Fruit fly (Drosophila melanogaster): ENCODE results near the gene fbp.
A peak's percentile ranks its signal among the peaks of the same experiment; 100 is the strongest.

Gene fbp

DNA sequence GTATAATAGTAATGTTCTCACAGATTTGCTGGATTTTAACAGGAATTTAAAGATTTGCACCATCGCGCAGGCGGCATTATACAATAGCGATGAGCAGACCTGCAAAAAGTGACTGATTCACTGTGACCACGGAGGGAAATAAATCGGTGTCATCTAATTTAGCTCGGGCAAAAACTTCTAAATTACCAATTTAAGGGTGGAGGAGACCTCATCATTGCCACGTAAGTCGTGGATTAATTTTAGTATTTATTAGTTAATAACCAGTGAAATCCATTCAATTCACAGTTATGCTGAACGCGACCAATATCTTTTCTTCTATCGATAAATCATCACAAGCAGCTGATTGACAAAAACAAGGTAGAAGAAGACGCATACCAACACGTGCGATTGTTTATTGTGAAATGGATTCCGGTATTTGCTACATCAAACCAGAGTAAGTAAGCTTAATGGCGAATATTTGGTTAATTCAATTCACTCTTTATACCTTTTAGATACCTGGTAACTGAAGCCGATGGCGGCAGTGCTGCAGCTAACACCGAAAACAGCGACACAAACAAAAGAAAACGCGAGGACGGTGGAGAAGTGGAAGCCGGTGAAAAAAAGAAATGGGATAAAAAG lies 5.3 kb downstream of the fbp start, which contains the start of the genes CG10628 and Dus3 (continued):
- TF ChIP-seq Hr51 (GFP tag; optimal IDR thresholded peaks at IDR 0.05): peak; percentile 89 to 93
- peak; percentile 92 for TF ChIP-seq CG34376 (GFP tag; optimal IDR thresholded peaks at IDR 0.05)
- TF ChIP-seq cato (GFP tag; optimal IDR thresholded peaks at IDR 0.05; ENCODE audit: borderline replicate concordance): peak; percentile 80
- peak; percentile 82 for TF ChIP-seq CG12071 (GFP tag; optimal IDR thresholded peaks at IDR 0.05)
- TF ChIP-seq dimm (GFP tag; IDR thresholded peaks at IDR 0.05): peak; percentile 75
- TF ChIP-seq CG31224 (GFP tag; IDR thresholded peaks at IDR 0.05): peak; percentile 88
- TF ChIP-seq Rfx (GFP tag; IDR thresholded peaks at IDR 0.05): peak; percentile 95
- peak; percentile 94 for TF ChIP-seq lmd (GFP tag; IDR thresholded peaks at IDR 0.05)
- peak; percentile 91 for TF ChIP-seq CG32772 (GFP tag; IDR thresholded peaks at IDR 0.05)
- peak; percentile 79 for TF ChIP-seq CG3838 (GFP tag; optimal IDR thresholded peaks at IDR 0.05)
- TF ChIP-seq bab2 (GFP tag; optimal IDR thresholded peaks at IDR 0.05): peak; percentile 93
- no peak for TF ChIP-seq cad (GFP tag; optimal IDR thresholded peaks at IDR 0.05)
- TF ChIP-seq H15 (GFP tag; IDR thresholded peaks at IDR 0.05): peak; percentile 89
- peak; percentile 33 for TF ChIP-seq Elba2 (GFP tag; optimal IDR thresholded peaks at IDR 0.05)
- peak; percentile 74 for TF ChIP-seq NK7.1 (GFP tag; optimal IDR thresholded peaks at IDR 0.05)
- peak; percentile 64 for TF ChIP-seq MTF-1 (GFP tag; optimal IDR thresholded peaks at IDR 0.05; ENCODE audit: borderline replicate concordance)
- peak; percentile 74 for TF ChIP-seq salm (tag; optimal IDR thresholded peaks at IDR 0.05)
- TF ChIP-seq Mes4 (GFP tag; optimal IDR thresholded peaks at IDR 0.05): peak; percentile 77
- peak; percentile 86 for TF ChIP-seq CG15601 (tag; optimal IDR thresholded peaks at IDR 0.05)
- peak; percentile 90 for TF ChIP-seq pnt (GFP tag; optimal IDR thresholded peaks at IDR 0.05)
- TF ChIP-seq CG18599 (GFP tag; optimal IDR thresholded peaks at IDR 0.05): peak; percentile 91
- TF ChIP-seq ab (GFP tag; optimal IDR thresholded peaks at IDR 0.05): peak; percentile 77
- TF ChIP-seq Med (GFP tag): peak; percentile 99
- peak; percentile 85 for TF ChIP-seq twi (tag; optimal IDR thresholded peaks at IDR 0.05)
- TF ChIP-seq dmrt11E (tag; optimal IDR thresholded peaks at IDR 0.05): peak; percentile 81
- peak; percentile 81 for TF ChIP-seq CG7987 (GFP tag; optimal IDR thresholded peaks at IDR 0.05)
- TF ChIP-seq CG16863 (GFP tag; optimal IDR thresholded peaks at IDR 0.05): peak; percentile 89
- no peak; the same call in 1 of the 2 replicates for TF ChIP-seq CG2129 (GFP tag; IDR thresholded peaks at IDR 0.05; ENCODE audit: partially characterized antibody)
- TF ChIP-seq Sox102F (GFP tag; optimal IDR thresholded peaks at IDR 0.05): peak; percentile 91
- TF ChIP-seq CG7745 (tag; optimal IDR thresholded peaks at IDR 0.05): no peak
- peak; percentile 92 for TF ChIP-seq CG13775 (GFP tag; optimal IDR thresholded peaks at IDR 0.05)
- peak; percentile 78 for TF ChIP-seq CG8089 (GFP tag; optimal IDR thresholded peaks at IDR 0.05)
- peak; percentile 91 for TF ChIP-seq Ada2b (GFP tag; IDR thresholded peaks at IDR 0.05)
- TF ChIP-seq Nf-YA (GFP tag; IDR thresholded peaks at IDR 0.05): peak; percentile 80
- peak; percentile 20; the same call in 1 of the 2 replicates for TF ChIP-seq Dip2 (GFP tag; IDR thresholded peaks at IDR 0.05)
- peak; percentile 92 for TF ChIP-seq CG7786 (GFP tag; optimal IDR thresholded peaks at IDR 0.05)
- no peak for TF ChIP-seq nerfin-2 (GFP tag; IDR thresholded peaks at IDR 0.05; ENCODE audit: partially characterized antibody)
- TF ChIP-seq CG16813 (GFP tag; IDR thresholded peaks at IDR 0.05; ENCODE audit: partially characterized antibody): peak; percentile 63; the same call in 2 of the 3 replicates
- TF ChIP-seq CG10267 (tag; optimal IDR thresholded peaks at IDR 0.05): peak; percentile 81
- peak; percentile 43 for TF ChIP-seq Dp (GFP tag; optimal IDR thresholded peaks at IDR 0.05)
- no peak for TF ChIP-seq fru (optimal IDR thresholded peaks at IDR 0.05)
- peak; percentile 17 for TF ChIP-seq gfzf (GFP tag; optimal IDR thresholded peaks at IDR 0.05)
- TF ChIP-seq Lpt (GFP tag; optimal IDR thresholded peaks at IDR 0.05): no peak
- peak; percentile 88; the same call in 2 of the 3 replicates for TF ChIP-seq C15 (GFP tag; IDR thresholded peaks at IDR 0.05)
- no peak for TF ChIP-seq Kr (GFP tag; optimal IDR thresholded peaks at IDR 0.05)
- peak; percentile 66 for TF ChIP-seq CG6765 (GFP tag; optimal IDR thresholded peaks at IDR 0.05)
- no peak for TF ChIP-seq Trl (optimal IDR thresholded peaks at IDR 0.05)
- peak; percentile 94 for TF ChIP-seq Trl (GFP tag; optimal IDR thresholded peaks at IDR 0.05)
- peak; percentile 85 for TF ChIP-seq CG30431 (GFP tag; optimal IDR thresholded peaks at IDR 0.05)
- TF ChIP-seq CG31365 (tag; optimal IDR thresholded peaks at IDR 0.05): peak; percentile 49
